Worm (Caenorhabditis elegans) whole organism, L3 larva: ENCODE measurements around the gene C01B10.9.

Source experiments
- R02D3.7 ChIP-seq: fragments of 150-350 bp; optimal IDR thresholded peaks from 2 replicates; lab custom pipeline; 2014; ENCODE audit warnings: missing biosample characterization, missing genetic modification characterization
- nhr-11 ChIP-seq: fragments of 150-350 bp; optimal IDR thresholded peaks from 2 replicates; lab custom pipeline; 2014; ENCODE audit warnings: missing biosample characterization, missing genetic modification characterization
- nhr-25 ChIP-seq: sonication (generic microtip); optimal IDR thresholded peaks from 2 replicates; lab custom pipeline; 2017; ENCODE audit warnings: missing biosample characterization, missing genetic modification characterization
- nhr-76 ChIP-seq: fragments of 150-350 bp; sonication (generic microtip); optimal IDR thresholded peaks from 5 replicates; lab custom pipeline; 2014; ENCODE audit warnings: missing biosample characterization, missing genetic modification characterization
- zag-1 ChIP-seq: fragments of 150-350 bp; optimal IDR thresholded peaks from 2 replicates; lab custom pipeline; 2014; ENCODE audit warnings: missing biosample characterization, missing genetic modification characterization
- ztf-11 ChIP-seq: fragments of 150-350 bp; optimal IDR thresholded peaks from 2 replicates; lab custom pipeline; 2014; ENCODE audit warnings: missing biosample characterization, missing genetic modification characterization

DNA sequence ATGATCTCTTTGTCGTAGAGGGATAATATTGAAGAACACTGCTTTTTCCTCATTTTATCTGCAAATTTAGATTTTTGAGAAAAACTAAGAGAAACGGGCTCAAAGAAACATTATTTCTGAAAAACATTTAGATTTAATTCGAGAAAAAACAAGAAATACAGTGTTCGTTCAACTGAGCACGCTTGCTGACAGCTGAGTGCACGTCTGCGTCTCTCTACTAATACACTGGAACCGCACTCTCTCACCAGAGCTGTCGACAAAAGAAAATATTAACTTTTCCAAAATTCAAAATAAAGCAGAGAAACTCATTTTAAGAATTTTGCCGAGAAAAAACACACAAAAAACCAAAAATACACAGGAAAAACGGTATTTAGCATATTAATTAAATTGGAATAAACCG is 18.7 kb upstream of the C01B10.9 start, which contains the start of gene drh-1:
- TF ChIP-seq nhr-11 (no peak), zag-1 (tag; lab: Kevin White, UChicago) (no peak), nhr-76 (tag; lab: Kevin White, UChicago) (no peak), ztf-11 (no peak), nhr-25 (tag; lab: Kevin White, UChicago) (no peak), R02D3.7 (tag; lab: Kevin White, UChicago) (no peak)
